ENCODE assay signal across 5 worm cellular contexts in the genomic region with DNA sequence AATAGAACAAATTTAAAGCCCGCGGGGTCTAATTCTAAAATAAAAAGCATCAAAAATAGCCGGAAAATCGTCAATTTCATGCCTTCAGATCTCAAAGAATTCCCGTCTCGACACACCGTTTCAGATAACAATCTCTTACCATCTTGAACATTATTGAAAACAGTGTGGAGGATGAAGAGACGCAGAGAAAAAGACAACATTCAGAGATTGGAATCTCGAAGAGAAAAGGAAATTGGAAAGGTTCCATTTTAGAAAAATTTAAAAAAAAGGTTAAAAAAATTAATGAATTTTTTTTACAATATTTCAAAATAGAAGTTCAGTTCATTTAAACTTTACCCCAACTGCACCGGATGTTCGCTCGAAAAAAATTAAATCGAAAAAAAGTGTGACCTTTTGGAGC.
TF ChIP-seq lines count a peak whose summit lies in the region.

No protein-coding gene starts in this region.

TF ChIP-seq in whole organism, L1 larva, 84 proteins besides CTCF, POLR2A, EP300 and RAD21:
- TF ChIP-seq rnt-1 (tag; optimal IDR thresholded peaks at IDR 0.05; lab: Kevin White, UChicago) (peak; percentile 3), pax-3 (tag; optimal IDR thresholded peaks at IDR 0.05; lab: Kevin White, UChicago) (no peak), hpl-2 (GFP tag; optimal IDR thresholded peaks at IDR 0.05; lab: Kevin White, UChicago) (no peak), mab-9 (GFP tag; IDR thresholded peaks at IDR 0.05; lab: Robert Waterston, UW) (no peak), lin-14 (GFP tag; optimal IDR thresholded peaks at IDR 0.05; lab: Kevin White, UChicago) (peak; percentile 69), ceh-82 (tag; optimal IDR thresholded peaks at IDR 0.05; lab: Kevin White, UChicago) (no peak), nhr-85 (tag; lab: Kevin White, UChicago) (peak; percentile 53), nhr-47 (tag; optimal IDR thresholded peaks at IDR 0.05; lab: Kevin White, UChicago) (no peak)

TF ChIP-seq in whole organism, L2 larva, 48 proteins besides CTCF, POLR2A, EP300 and RAD21:
- TF ChIP-seq peb-1 (tag; optimal IDR thresholded peaks at IDR 0.05; lab: Kevin White, UChicago) (no peak), C34F6.9 (tag; optimal IDR thresholded peaks at IDR 0.05; lab: Kevin White, UChicago) (no peak), elt-1 (tag; optimal IDR thresholded peaks at IDR 0.05; lab: Kevin White, UChicago) (peak; percentile 70), lin-11 (tag; optimal IDR thresholded peaks at IDR 0.05; lab: Kevin White, UChicago) (no peak), nhr-21 (tag; optimal IDR thresholded peaks at IDR 0.05; lab: Kevin White, UChicago) (no peak), dmd-4 (tag; optimal IDR thresholded peaks at IDR 0.05; lab: Kevin White, UChicago) (no peak), ama-1 (optimal IDR thresholded peaks at IDR 0.05; lab: Kevin White, UChicago) (no peak), Y55F3AM.14 (GFP tag; optimal IDR thresholded peaks at IDR 0.05; lab: Kevin White, UChicago) (no peak), nhr-77 (tag; optimal IDR thresholded peaks at IDR 0.05; lab: Kevin White, UChicago) (no peak)
TF ChIP-seq in whole organism, L2 larva: peak in this region for 1.

TF ChIP-seq in whole organism, L3 larva, 47 proteins besides CTCF, POLR2A, EP300 and RAD21:
- TF ChIP-seq aly-2 (tag; optimal IDR thresholded peaks at IDR 0.05; lab: Kevin White, UChicago): no peak
- peak; percentile 93 for TF ChIP-seq elt-1 (tag; optimal IDR thresholded peaks at IDR 0.05; lab: Kevin White, UChicago)
TF ChIP-seq in whole organism, L3 larva: peak in this region for 1.

TF ChIP-seq in whole organism, mixed stage, embryonic, 35 proteins besides CTCF, POLR2A, EP300 and RAD21:
- TF ChIP-seq nhr-2 (tag; optimal IDR thresholded peaks at IDR 0.05; lab: Kevin White, UChicago) (no peak), unc-62 (GFP tag; optimal IDR thresholded peaks at IDR 0.05; lab: Kevin White, UChicago) (no peak), snpc-4 (tag; optimal IDR thresholded peaks at IDR 0.05; lab: Kevin White, UChicago) (no peak), unc-120 (tag; optimal IDR thresholded peaks at IDR 0.05; lab: Kevin White, UChicago; ENCODE audit: poor library complexity, severe bottlenecking) (no peak), mab-5 (tag; optimal IDR thresholded peaks at IDR 0.05; lab: Kevin White, UChicago) (no peak), elt-1 (tag; optimal IDR thresholded peaks at IDR 0.05; lab: Kevin White, UChicago; ENCODE audit: borderline replicate concordance, insufficient read depth) (peak; percentile 88)

TF ChIP-seq in whole organism, young adult, 124 proteins besides CTCF, POLR2A, EP300 and RAD21:
- TF ChIP-seq ztf-25 (GFP tag; IDR thresholded peaks at IDR 0.05; lab: Robert Waterston, UW): no peak
- peak; percentile 56; the same call in 1 of the 2 replicates for TF ChIP-seq hmg-1.2 (GFP tag; IDR thresholded peaks at IDR 0.05; lab: Robert Waterston, UW)
- TF ChIP-seq ceh-40 (GFP tag; IDR thresholded peaks at IDR 0.05; lab: Robert Waterston, UW): no peak
TF ChIP-seq in whole organism, young adult: peak in this region for 1.
